Worm (Caenorhabditis elegans): ENCODE measurements around the gene cyn-10.
A peak's percentile ranks its signal among the peaks of the same experiment; 100 is the strongest.

The cyn-10 gene

DNA sequence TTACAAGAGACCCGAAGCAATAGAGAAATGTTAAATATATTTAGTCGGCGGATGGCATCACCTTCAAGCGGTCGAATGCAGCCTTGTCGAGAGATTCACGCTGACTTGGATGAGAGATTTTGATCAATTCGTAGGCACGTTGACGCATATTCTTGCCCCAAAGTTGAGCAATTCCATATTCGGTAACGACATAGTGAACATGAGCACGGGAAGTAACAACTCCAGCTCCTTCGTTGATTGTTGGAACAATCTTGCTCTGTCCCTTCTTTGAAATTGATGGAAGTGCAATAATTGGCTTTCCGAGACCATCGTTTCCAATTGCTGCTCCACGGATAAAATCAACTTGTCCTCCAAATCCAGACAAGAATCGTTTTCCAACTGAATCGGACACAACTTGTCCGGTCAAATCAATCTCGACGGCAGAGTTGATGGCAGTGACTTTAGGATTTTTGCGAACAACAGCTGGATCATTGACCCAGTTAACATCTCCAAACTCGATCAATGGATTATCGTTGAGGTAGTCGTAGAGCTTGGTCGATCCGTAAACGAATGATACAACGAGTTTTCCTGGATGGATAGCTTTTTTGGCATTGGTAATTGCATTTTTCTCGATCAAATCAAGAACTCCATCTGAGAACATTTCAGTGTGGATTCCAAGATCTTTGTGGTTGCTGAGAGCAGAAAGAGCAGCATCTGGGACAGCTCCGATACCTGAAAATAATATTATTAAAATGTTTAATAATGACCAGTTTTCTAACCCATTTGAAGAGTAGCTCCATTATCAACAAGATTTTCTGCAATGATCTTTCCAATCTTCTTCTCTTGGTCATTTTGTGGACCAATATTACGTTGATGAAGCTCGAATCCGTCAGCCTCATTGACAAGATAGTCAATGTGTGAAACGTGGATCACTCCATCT is 24.2 kb downstream of the cyn-10 start:
- TF ChIP-seq ceh-32 (tag; optimal IDR thresholded peaks at IDR 0.05; ENCODE audit: poor library complexity) (no peak), R02D3.7 (tag; optimal IDR thresholded peaks at IDR 0.05) (no peak), T20F7.1 (GFP tag; optimal IDR thresholded peaks at IDR 0.05) (no peak), mes-2 (tag; optimal IDR thresholded peaks at IDR 0.05; ENCODE audit: poor library complexity, severe bottlenecking) (peak; percentile 46), duxl-1 (tag; optimal IDR thresholded peaks at IDR 0.05; ENCODE audit: poor library complexity) (no peak), egl-43 (GFP tag; IDR thresholded peaks at IDR 0.05) (no peak), F44E2.7 (GFP tag; IDR thresholded peaks at IDR 0.05) (no peak), D1046.2 (GFP tag; IDR thresholded peaks at IDR 0.05) (peak; percentile 71; the same call in 1 of the 2 replicates), daf-12 (tag; optimal IDR thresholded peaks at IDR 0.05) (no peak), spr-1 (tag; optimal IDR thresholded peaks at IDR 0.05) (no peak), ama-1 (optimal IDR thresholded peaks at IDR 0.05) (peak; percentile 76), mep-1 (tag; optimal IDR thresholded peaks at IDR 0.05) (no peak), fos-1 (tag; optimal IDR thresholded peaks at IDR 0.05) (no peak), snpc-4 (tag; optimal IDR thresholded peaks at IDR 0.05) (no peak), skn-1 (tag; optimal IDR thresholded peaks at IDR 0.05) (no peak), vab-7 (GFP tag; IDR thresholded peaks at IDR 0.05) (no peak), nhr-41 (GFP tag; IDR thresholded peaks at IDR 0.05) (no peak), ceh-20 (GFP tag; IDR thresholded peaks at IDR 0.05) (no peak), dmd-9 (GFP tag; IDR thresholded peaks at IDR 0.05) (no peak), nhr-42 (GFP tag; IDR thresholded peaks at IDR 0.05) (no peak), lin-15B (tag; optimal IDR thresholded peaks at IDR 0.05) (no peak), Y105C5A.15 (GFP tag; IDR thresholded peaks at IDR 0.05) (no peak), egl-27 (tag; optimal IDR thresholded peaks at IDR 0.05) (no peak), Y5F2A.4 (GFP tag; optimal IDR thresholded peaks at IDR 0.05) (no peak), nhr-10 (tag; optimal IDR thresholded peaks at IDR 0.05) (no peak), zfp-3 (GFP tag; conservative IDR thresholded peaks at IDR 0.05) (no peak; the same call in 1 of the 2 replicates), F37D6.2 (tag; optimal IDR thresholded peaks at IDR 0.05) (no peak), nhr-25 (tag; optimal IDR thresholded peaks at IDR 0.05; ENCODE audit: borderline replicate concordance, insufficient read depth) (no peak), php-3 (GFP tag; IDR thresholded peaks at IDR 0.05) (no peak), mdl-1 (tag; optimal IDR thresholded peaks at IDR 0.05) (no peak), saeg-2 (GFP tag; IDR thresholded peaks at IDR 0.05) (0 out of 2 replicates have a peak, but pooled peaks have one; percentile 44), ZK337.2 (GFP tag; IDR thresholded peaks at IDR 0.05) (no peak), ztf-11 (tag; optimal IDR thresholded peaks at IDR 0.05) (no peak), lin-39 (tag; optimal IDR thresholded peaks at IDR 0.05) (no peak), Y48G9A.11 (GFP tag; IDR thresholded peaks at IDR 0.05) (no peak), nhr-102 (tag; optimal IDR thresholded peaks at IDR 0.05) (no peak), T26A8.4 (GFP tag; IDR thresholded peaks at IDR 0.05) (no peak), ceh-62 (tag; optimal IDR thresholded peaks at IDR 0.05) (no peak), dmd-8 (GFP tag; IDR thresholded peaks at IDR 0.05) (no peak), nhr-6 (tag; optimal IDR thresholded peaks at IDR 0.05) (no peak), ceh-28 (tag; optimal IDR thresholded peaks at IDR 0.05) (no peak), madf-5 (GFP tag; IDR thresholded peaks at IDR 0.05) (no peak), Y75B8A.6 (GFP tag; IDR thresholded peaks at IDR 0.05) (peak; percentile 68; the same call in 1 of the 2 replicates), arid-1 (GFP tag; conservative IDR thresholded peaks at IDR 0.05) (no peak), lir-3 (tag; optimal IDR thresholded peaks at IDR 0.05) (no peak), hlh-30 (tag; optimal IDR thresholded peaks at IDR 0.05; ENCODE audit: insufficient read depth) (no peak), ctbp-1 (GFP tag; IDR thresholded peaks at IDR 0.05) (no peak), dve-1 (tag; optimal IDR thresholded peaks at IDR 0.05; ENCODE audit: insufficient read depth) (no peak), F10B5.3 (tag; optimal IDR thresholded peaks at IDR 0.05) (no peak)
